Worm (Caenorhabditis elegans): Measurements from ENCODE around the gene C53D6.4.

- TF ChIP-seq sox-4 (tag; optimal IDR thresholded peaks at IDR 0.05) (no peak), ceh-24 (tag; optimal IDR thresholded peaks at IDR 0.05) (no peak), ztf-16 (tag; optimal IDR thresholded peaks at IDR 0.05) (no peak), pag-3 (tag; optimal IDR thresholded peaks at IDR 0.05; ENCODE audit: borderline replicate concordance) (no peak), ama-1 (optimal IDR thresholded peaks at IDR 0.05) (no peak), hlh-13 (GFP tag; optimal IDR thresholded peaks at IDR 0.05) (no peak), C08G9.2 (tag; optimal IDR thresholded peaks at IDR 0.05) (no peak), nhr-11 (tag; optimal IDR thresholded peaks at IDR 0.05) (no peak), K02D7.2 (tag; optimal IDR thresholded peaks at IDR 0.05) (no peak), zip-5 (tag; optimal IDR thresholded peaks at IDR 0.05) (no peak)
Measured at ce11 chrIV:9005310-9005709, 15.4 kb downstream of the C53D6.4 start, which contains the start of gene unc-129.

Measured in whole organism, late embryonic.